Fruit fly (Drosophila melanogaster) whole organism, adult: ENCODE measurements around the gene Sirt6.

Experiments used
- CG11617 ChIP-seq: fragments of 200-800 bp; sonication (Bioruptor generic); optimal IDR thresholded peaks from 2 replicates; lab custom pipeline; 2017; ENCODE audit warnings: mild to moderate bottlenecking, missing biosample characterization, missing genetic modification reagents, missing genetic modification characterization
- CG12768 ChIP-seq: fragments of 200-800 bp; sonication (Bioruptor generic); optimal IDR thresholded peaks from 2 replicates; lab custom pipeline; 2017; ENCODE audit warnings: missing biosample characterization, missing genetic modification characterization, mild to moderate bottlenecking, moderate library complexity, missing genetic modification reagents
- CG14711 ChIP-seq: fragments of 200-800 bp; sonication (Bioruptor generic); optimal IDR thresholded peaks from 2 replicates; lab custom pipeline; 2018; ENCODE audit warnings: missing biosample characterization, mild to moderate bottlenecking, missing genetic modification characterization, moderate library complexity
- CG1620 ChIP-seq: fragments of 200-800 bp; sonication (Bioruptor generic); optimal IDR thresholded peaks from 2 replicates; lab custom pipeline; 2016; ENCODE audit warnings: missing biosample characterization, missing genetic modification characterization
- CG33017 ChIP-seq: fragments of 200-800 bp; sonication (Bioruptor generic); optimal IDR thresholded peaks from 2 replicates; lab custom pipeline; 2018; ENCODE audit warnings: missing biosample characterization, mild to moderate bottlenecking, missing genetic modification characterization, moderate library complexity
- CG5204 ChIP-seq: fragments of 200-800 bp; sonication (Bioruptor generic); optimal IDR thresholded peaks from 2 replicates; lab custom pipeline; 2016; ENCODE audit warnings: missing biosample characterization, missing genetic modification characterization
- CG7101 ChIP-seq: fragments of 200-800 bp; sonication (Bioruptor generic); optimal IDR thresholded peaks from 2 replicates; lab custom pipeline; 2018; ENCODE audit warnings: missing biosample characterization, mild to moderate bottlenecking, missing genetic modification characterization, moderate library complexity
- Clk ChIP-seq: fragments of 200-800 bp; sonication (Bioruptor generic); optimal IDR thresholded peaks from 2 replicates; lab custom pipeline; 2017; ENCODE audit warnings: missing biosample characterization, missing genetic modification characterization
- Hr96 ChIP-seq: fragments of 200-800 bp; sonication (Bioruptor generic); optimal IDR thresholded peaks from 2 replicates; lab custom pipeline; 2016; ENCODE audit warnings: missing biosample characterization, missing genetic modification characterization
- cic ChIP-seq: fragments of 200-800 bp; sonication (Bioruptor generic); optimal IDR thresholded peaks from 2 replicates; lab custom pipeline; 2017; ENCODE audit warnings: missing biosample characterization, mild to moderate bottlenecking, missing genetic modification characterization, moderate library complexity
- cnc ChIP-seq, 2 experiments: fragments of >200 bp; optimal IDR thresholded peaks; 2 replicates each; lab custom pipeline; 2017
- kay ChIP-seq: fragments of 200-800 bp; sonication (Bioruptor generic); peaks from one replicate; lab custom pipeline; 2016; ENCODE audit warnings: missing biosample characterization, missing genetic modification characterization, borderline replicate concordance
- pad ChIP-seq: fragments of 200-800 bp; sonication (Bioruptor generic); optimal IDR thresholded peaks from 3 replicates; lab custom pipeline; 2017; ENCODE audit warnings: missing biosample characterization, missing genetic modification characterization, mild to moderate bottlenecking, moderate library complexity, missing genetic modification reagents
- tj ChIP-seq: fragments of 200-800 bp; sonication (Bioruptor generic); optimal IDR thresholded peaks from 3 replicates; lab custom pipeline; 2017; ENCODE audit warnings: missing biosample characterization, mild to moderate bottlenecking, missing genetic modification characterization, moderate library complexity

- TF ChIP-seq CG33017 (tag; lab: Kevin White, UChicago) (no peak), pad (no peak), kay (GFP tag; lab: Kevin White, UChicago) (no peak), CG11617 (GFP tag; lab: Kevin White, UChicago) (no peak), cnc (optimal IDR thresholded peaks at IDR 0.05; lab: Kevin White, UChicago) (no peak), CG1620 (GFP tag; lab: Kevin White, UChicago) (no peak), Clk (GFP tag; lab: Kevin White, UChicago) (no peak), tj (GFP tag; lab: Kevin White, UChicago) (no peak), CG12768 (GFP tag; lab: Kevin White, UChicago) (no peak), Hr96 (no peak), CG14711 (tag; lab: Kevin White, UChicago) (no peak), cic (GFP tag; lab: Kevin White, UChicago) (no peak), CG5204 (no peak), CG7101 (tag; lab: Kevin White, UChicago) (no peak)
Observed at dm6 chr3R:10222416-10222815, 39.2 kb downstream of the Sirt6 start, which contains the start of gene CG12420.
